Worm (Caenorhabditis elegans): ENCODE data around the gene sdpn-1.

Gene sdpn-1

DNA sequence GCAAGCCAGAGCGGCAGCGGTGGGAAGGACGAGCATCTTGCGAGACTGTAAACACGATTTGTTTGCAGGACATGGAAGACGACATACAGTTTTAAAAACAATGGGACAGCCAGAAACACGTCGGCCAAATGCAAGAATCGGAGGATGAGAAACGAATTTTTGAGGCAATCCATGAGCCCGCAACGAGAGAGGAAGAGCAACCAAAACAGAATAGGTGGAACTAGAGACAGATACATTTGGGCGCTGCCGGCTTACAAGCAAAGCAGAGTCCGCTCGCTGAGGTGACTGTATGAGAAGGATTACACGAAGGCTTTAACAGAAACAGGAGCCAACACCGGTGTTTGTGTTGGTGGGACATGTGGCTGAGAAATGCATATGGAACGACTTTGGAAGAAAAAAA lies 3.5 kb downstream of the sdpn-1 start:
- no peak for TF ChIP-seq sea-1 (GFP tag; conservative IDR thresholded peaks at IDR 0.05)
- no peak for TF ChIP-seq flt-1 (GFP tag; IDR thresholded peaks at IDR 0.05)
- no peak for TF ChIP-seq ceh-13 (GFP tag; optimal IDR thresholded peaks at IDR 0.05)
- no peak for TF ChIP-seq pes-1 (GFP tag; IDR thresholded peaks at IDR 0.05)
- no peak for TF ChIP-seq hmbx-1 (tag; optimal IDR thresholded peaks at IDR 0.05)
- TF ChIP-seq scrt-1 (GFP tag; IDR thresholded peaks at IDR 0.05), result no peak
- TF ChIP-seq hmg-4 (GFP tag; optimal IDR thresholded peaks at IDR 0.05), result no peak
- no peak for TF ChIP-seq tra-4 (tag; optimal IDR thresholded peaks at IDR 0.05)
- no peak for TF ChIP-seq B0310.2 (tag; optimal IDR thresholded peaks at IDR 0.05)
- no peak for TF ChIP-seq F13C5.2 (tag; optimal IDR thresholded peaks at IDR 0.05)
- no peak for TF ChIP-seq tbx-11 (GFP tag; IDR thresholded peaks at IDR 0.05)
- no peak for TF ChIP-seq hnd-1 (tag; optimal IDR thresholded peaks at IDR 0.05)
- TF ChIP-seq ets-7 (tag; optimal IDR thresholded peaks at IDR 0.05), result no peak
- no peak for TF ChIP-seq tbx-37 (GFP tag; conservative IDR thresholded peaks at IDR 0.05)

DNA sequence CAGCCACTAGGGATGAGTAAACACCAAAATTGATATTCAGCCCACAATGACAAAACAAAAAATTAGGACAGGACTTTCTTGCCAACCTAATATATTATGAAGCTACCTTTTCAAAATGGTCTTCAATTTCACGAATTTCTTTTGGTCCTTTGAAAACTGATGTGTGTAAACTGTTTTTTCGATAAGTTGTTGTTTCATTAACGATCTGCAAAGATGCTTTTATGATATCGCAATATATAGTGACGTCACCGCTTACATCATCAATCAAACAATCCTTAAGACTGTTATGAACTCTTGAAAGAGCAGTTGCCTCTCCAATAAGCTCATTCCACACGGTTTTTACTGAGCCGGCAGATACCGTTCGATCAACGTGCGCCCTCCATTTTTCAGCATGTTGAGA lies 5.9 kb downstream of the sdpn-1 start:
- TF ChIP-seq F13C5.2 (tag; optimal IDR thresholded peaks at IDR 0.05) (no peak), ets-7 (tag; optimal IDR thresholded peaks at IDR 0.05) (no peak), flt-1 (GFP tag; IDR thresholded peaks at IDR 0.05) (no peak), tra-4 (tag; optimal IDR thresholded peaks at IDR 0.05) (no peak), sea-1 (GFP tag; conservative IDR thresholded peaks at IDR 0.05) (no peak), hmg-4 (GFP tag; optimal IDR thresholded peaks at IDR 0.05) (no peak), ceh-36 (tag; optimal IDR thresholded peaks at IDR 0.05) (no peak), hnd-1 (tag; optimal IDR thresholded peaks at IDR 0.05) (no peak), tbx-11 (GFP tag; IDR thresholded peaks at IDR 0.05) (no peak), scrt-1 (GFP tag; IDR thresholded peaks at IDR 0.05) (no peak), hmbx-1 (tag; optimal IDR thresholded peaks at IDR 0.05) (no peak), ceh-13 (GFP tag; optimal IDR thresholded peaks at IDR 0.05) (no peak)

DNA sequence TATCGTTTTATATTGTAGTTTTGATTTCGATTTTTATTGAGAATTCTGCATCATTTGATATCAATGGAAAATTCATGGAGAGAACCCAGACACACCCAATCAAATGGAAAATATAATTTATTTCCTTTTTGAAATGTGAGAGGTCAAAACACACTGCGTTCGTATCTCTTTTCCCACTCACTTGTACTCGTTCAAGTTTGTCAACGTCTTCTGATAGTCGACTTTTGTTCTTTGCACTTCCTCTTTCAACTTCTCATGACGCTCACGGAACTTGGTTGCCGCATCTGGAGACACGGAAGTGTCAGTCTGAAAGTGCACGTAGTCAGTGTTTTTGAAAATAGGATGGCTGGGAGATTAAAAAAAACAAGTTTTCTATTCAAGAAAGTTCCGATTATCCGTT lies 7.7 kb downstream of the sdpn-1 start:
- TF ChIP-seq ama-1 (optimal IDR thresholded peaks at IDR 0.05), result no peak

DNA sequence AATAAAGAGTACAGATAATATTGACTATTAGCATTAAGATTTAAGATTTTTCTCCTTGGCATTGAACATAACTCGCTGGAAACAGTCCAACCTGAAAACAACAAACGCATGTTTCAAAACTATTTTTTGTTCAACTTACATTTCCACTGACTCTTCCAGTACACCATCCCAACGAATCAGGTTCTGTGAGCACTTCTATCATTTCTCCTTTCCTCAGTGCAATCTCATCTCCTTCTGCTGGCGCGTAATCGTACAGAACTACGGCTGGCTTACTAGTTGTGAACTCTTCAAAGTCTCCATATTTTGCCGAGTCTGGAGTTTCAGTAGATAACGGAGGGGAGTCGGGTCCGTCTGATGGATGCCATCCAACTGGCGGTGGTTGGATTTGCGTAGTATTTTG lies 8.9 kb downstream of the sdpn-1 start:
- no peak for TF ChIP-seq scrt-1 (GFP tag; IDR thresholded peaks at IDR 0.05)
- TF ChIP-seq B0310.2 (tag; optimal IDR thresholded peaks at IDR 0.05), result no peak
- no peak for TF ChIP-seq flt-1 (GFP tag; IDR thresholded peaks at IDR 0.05)
- no peak for TF ChIP-seq pes-1 (GFP tag; IDR thresholded peaks at IDR 0.05)
- no peak for TF ChIP-seq ama-1 (optimal IDR thresholded peaks at IDR 0.05)
- no peak for TF ChIP-seq ceh-36 (tag; optimal IDR thresholded peaks at IDR 0.05)
- no peak for TF ChIP-seq ceh-13 (GFP tag; optimal IDR thresholded peaks at IDR 0.05)
- TF ChIP-seq F13C5.2 (tag; optimal IDR thresholded peaks at IDR 0.05), result no peak
- TF ChIP-seq hmg-4 (GFP tag; optimal IDR thresholded peaks at IDR 0.05), result no peak
- TF ChIP-seq hnd-1 (tag; optimal IDR thresholded peaks at IDR 0.05), result no peak
- no peak for TF ChIP-seq aly-1 (tag; optimal IDR thresholded peaks at IDR 0.05)

DNA sequence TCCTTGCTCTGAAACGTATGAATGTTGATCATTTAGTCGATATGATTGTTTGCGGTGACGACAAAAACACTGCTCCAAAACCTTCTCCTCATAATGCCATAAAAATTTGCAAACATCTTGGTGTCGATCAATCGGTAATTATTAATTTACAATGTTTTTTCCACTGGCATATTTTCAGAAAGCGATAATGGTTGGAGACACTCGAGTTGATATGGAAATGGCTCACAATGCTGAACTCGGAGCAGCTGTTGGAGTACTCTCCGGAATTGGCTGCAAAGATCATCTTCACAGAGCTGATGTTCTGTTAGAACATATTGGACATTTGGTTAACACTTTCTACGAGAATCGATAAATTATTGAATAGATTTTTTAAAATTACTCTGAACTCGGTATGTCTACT lies 9.6 kb downstream of the sdpn-1 start:
- TF ChIP-seq F13C5.2 (tag; optimal IDR thresholded peaks at IDR 0.05), result no peak
- no peak for TF ChIP-seq pes-1 (GFP tag; IDR thresholded peaks at IDR 0.05)
- TF ChIP-seq tra-4 (tag; optimal IDR thresholded peaks at IDR 0.05), result no peak
- no peak for TF ChIP-seq scrt-1 (GFP tag; IDR thresholded peaks at IDR 0.05)
- TF ChIP-seq ceh-36 (tag; optimal IDR thresholded peaks at IDR 0.05), result no peak
- TF ChIP-seq ets-7 (tag; optimal IDR thresholded peaks at IDR 0.05), result no peak
- TF ChIP-seq tbx-11 (GFP tag; IDR thresholded peaks at IDR 0.05), result no peak

DNA sequence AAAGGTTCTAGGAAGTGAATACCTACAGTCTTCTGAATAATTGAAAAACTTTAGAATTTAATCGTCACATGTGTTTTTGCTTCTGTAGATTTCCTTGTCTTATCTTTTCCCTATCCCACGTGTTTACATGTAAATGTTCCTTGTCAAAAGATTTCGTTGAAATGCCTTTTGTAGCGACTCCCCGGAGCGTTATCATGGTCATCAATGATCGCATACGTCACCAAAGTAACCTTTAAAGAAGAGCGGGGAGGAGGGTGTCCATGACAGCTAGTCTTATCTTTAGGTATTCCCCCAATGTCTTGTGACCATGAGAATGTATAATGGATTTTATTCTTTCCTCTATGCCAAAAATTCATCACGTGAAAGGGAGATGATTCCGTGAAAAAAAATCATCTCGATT lies 11.1 kb downstream of the sdpn-1 start:
- TF ChIP-seq sea-1 (GFP tag; conservative IDR thresholded peaks at IDR 0.05) (no peak), scrt-1 (GFP tag; IDR thresholded peaks at IDR 0.05) (no peak), hmbx-1 (tag; optimal IDR thresholded peaks at IDR 0.05) (no peak), flt-1 (GFP tag; IDR thresholded peaks at IDR 0.05) (no peak), ceh-13 (GFP tag; optimal IDR thresholded peaks at IDR 0.05) (no peak), hmg-4 (GFP tag; optimal IDR thresholded peaks at IDR 0.05) (no peak), ets-7 (tag; optimal IDR thresholded peaks at IDR 0.05) (no peak), F13C5.2 (tag; optimal IDR thresholded peaks at IDR 0.05) (no peak)

DNA sequence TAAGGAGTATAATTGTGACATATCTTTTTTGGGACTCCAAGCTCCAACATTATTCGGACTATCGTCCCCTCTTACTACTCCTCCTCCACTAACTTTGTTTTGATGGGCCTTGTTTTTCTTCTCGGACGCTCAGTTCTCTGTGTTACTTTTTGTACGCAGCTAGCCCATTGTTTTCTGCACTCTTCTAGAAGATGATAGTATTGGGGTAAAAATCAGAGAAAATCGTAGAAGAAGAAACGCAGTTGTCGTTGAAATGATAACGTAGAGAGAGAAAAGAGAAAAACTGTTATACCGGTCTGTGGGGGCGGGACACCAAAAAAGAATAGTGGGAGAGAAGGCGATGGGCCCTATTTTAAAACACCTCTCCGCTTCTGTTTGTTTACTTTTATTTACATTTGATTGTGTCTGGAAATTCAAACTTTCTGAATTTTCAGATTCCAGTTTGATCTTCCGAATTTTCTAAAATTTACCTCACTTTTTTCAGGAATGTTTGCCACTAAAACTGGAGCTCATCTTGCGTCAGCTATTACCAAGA lies 12.5 kb downstream of the sdpn-1 start, which contains the start of gene F45E1.4:
Gene F45E1.4 (plus strand): TSS at position 485 of the 535 bp plus-strand sequence.
- no peak for TF ChIP-seq B0310.2 (tag; optimal IDR thresholded peaks at IDR 0.05)
- TF ChIP-seq ceh-36 (tag; optimal IDR thresholded peaks at IDR 0.05), result no peak
- no peak for TF ChIP-seq tbx-11 (GFP tag; IDR thresholded peaks at IDR 0.05)
- TF ChIP-seq ama-1 (optimal IDR thresholded peaks at IDR 0.05), result no peak
- TF ChIP-seq sea-1 (GFP tag; conservative IDR thresholded peaks at IDR 0.05), result no peak
- TF ChIP-seq hnd-1 (tag; optimal IDR thresholded peaks at IDR 0.05), result no peak
- TF ChIP-seq ets-7 (tag; optimal IDR thresholded peaks at IDR 0.05), result no peak
- no peak for TF ChIP-seq tra-4 (tag; optimal IDR thresholded peaks at IDR 0.05)
- no peak for TF ChIP-seq pes-1 (GFP tag; IDR thresholded peaks at IDR 0.05)
- TF ChIP-seq scrt-1 (GFP tag; IDR thresholded peaks at IDR 0.05), result no peak

DNA sequence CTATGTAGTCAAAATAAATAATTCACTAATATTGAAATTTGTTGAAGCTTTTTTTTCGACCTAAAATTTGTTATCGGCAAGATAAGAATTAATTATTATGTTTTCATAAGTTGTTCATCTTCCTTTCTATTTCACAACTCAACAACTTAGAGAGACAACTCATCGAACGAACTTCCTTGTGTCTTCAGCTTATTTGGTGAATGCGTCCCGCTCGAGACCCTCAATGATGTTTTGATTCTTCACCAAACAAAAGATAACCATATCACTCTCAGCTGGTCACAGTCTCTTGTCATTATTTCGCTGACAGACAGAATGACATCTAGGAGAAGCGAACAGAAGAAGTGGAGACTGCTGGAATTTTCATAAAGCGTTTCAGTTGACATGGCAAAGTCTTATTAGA lies 13.3 kb downstream of the sdpn-1 start:
- TF ChIP-seq ceh-36 (tag; optimal IDR thresholded peaks at IDR 0.05), result no peak
- TF ChIP-seq ceh-13 (GFP tag; optimal IDR thresholded peaks at IDR 0.05), result no peak
- TF ChIP-seq ets-7 (tag; optimal IDR thresholded peaks at IDR 0.05), result no peak
- TF ChIP-seq hmg-4 (GFP tag; optimal IDR thresholded peaks at IDR 0.05), result no peak
- no peak for TF ChIP-seq flt-1 (GFP tag; IDR thresholded peaks at IDR 0.05)

DNA sequence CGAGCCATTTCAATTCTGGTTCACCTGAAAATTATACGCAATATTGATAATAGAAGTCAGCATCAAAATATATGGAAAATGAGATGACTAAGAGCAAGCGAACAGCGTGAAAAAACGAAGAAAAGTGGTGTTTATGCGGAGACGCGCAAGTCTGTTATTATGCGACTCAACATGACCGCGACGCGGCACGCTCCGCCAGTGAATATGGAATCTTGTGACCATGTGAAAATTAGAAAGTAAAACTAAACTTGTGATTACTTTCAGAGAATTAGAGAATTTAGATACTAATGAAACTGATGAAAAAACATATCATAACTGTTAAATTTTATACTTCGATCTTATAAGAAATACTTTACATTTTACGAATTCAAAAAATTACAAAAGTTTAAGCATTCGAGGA lies 16.0 kb downstream of the sdpn-1 start, which contains the start of gene his-71:
Gene his-71 (minus strand): TSS at position 24 of the 400 bp plus-strand sequence.
- TF ChIP-seq hmg-4 (GFP tag; optimal IDR thresholded peaks at IDR 0.05), result no peak
- TF ChIP-seq ama-1 (optimal IDR thresholded peaks at IDR 0.05), result no peak
- no peak for TF ChIP-seq pes-1 (GFP tag; IDR thresholded peaks at IDR 0.05)
- TF ChIP-seq tbx-37 (GFP tag; conservative IDR thresholded peaks at IDR 0.05), result no peak
- no peak for TF ChIP-seq tbx-11 (GFP tag; IDR thresholded peaks at IDR 0.05)
- no peak for TF ChIP-seq ceh-36 (tag; optimal IDR thresholded peaks at IDR 0.05)
- TF ChIP-seq scrt-1 (GFP tag; IDR thresholded peaks at IDR 0.05), result no peak
- TF ChIP-seq hmbx-1 (tag; optimal IDR thresholded peaks at IDR 0.05), result no peak
- no peak for TF ChIP-seq F13C5.2 (tag; optimal IDR thresholded peaks at IDR 0.05)
- no peak for TF ChIP-seq aly-1 (tag; optimal IDR thresholded peaks at IDR 0.05)
- no peak for TF ChIP-seq ceh-13 (GFP tag; optimal IDR thresholded peaks at IDR 0.05)
- no peak for TF ChIP-seq ets-7 (tag; optimal IDR thresholded peaks at IDR 0.05)
